Worm (Caenorhabditis elegans): Measurements from ENCODE around the gene mig-2.

- TF ChIP-seq ama-1 (optimal IDR thresholded peaks at IDR 0.05): no peak
- TF ChIP-seq tra-4 (tag; optimal IDR thresholded peaks at IDR 0.05): no peak
- no peak for TF ChIP-seq sea-1 (GFP tag; conservative IDR thresholded peaks at IDR 0.05)
- TF ChIP-seq scrt-1 (GFP tag; IDR thresholded peaks at IDR 0.05): no peak
- no peak for TF ChIP-seq F13C5.2 (tag; optimal IDR thresholded peaks at IDR 0.05)
- TF ChIP-seq hmbx-1 (tag; optimal IDR thresholded peaks at IDR 0.05): no peak
- TF ChIP-seq ceh-13 (GFP tag; optimal IDR thresholded peaks at IDR 0.05): no peak
- TF ChIP-seq ets-7 (tag; optimal IDR thresholded peaks at IDR 0.05): no peak
- TF ChIP-seq tbx-11 (GFP tag; IDR thresholded peaks at IDR 0.05): no peak
- no peak for TF ChIP-seq tbx-37 (GFP tag; conservative IDR thresholded peaks at IDR 0.05)
- TF ChIP-seq pes-1 (GFP tag; IDR thresholded peaks at IDR 0.05): no peak
- no peak for TF ChIP-seq hmg-4 (GFP tag; optimal IDR thresholded peaks at IDR 0.05)
- no peak for TF ChIP-seq aly-1 (tag; optimal IDR thresholded peaks at IDR 0.05)
These were observed 23.8 kb downstream of the mig-2 start, which contains the start of gene frm-3 for ce11 chrX:11572205-11572604.
